Worm (Caenorhabditis elegans) whole organism, late embryonic: ENCODE results near the gene srd-4.

ENCODE experiments used
- ceh-24 ChIP-seq: sonication (generic microtip); optimal IDR thresholded peaks from 2 replicates; lab custom pipeline; 2016; ENCODE audit warnings: mild to moderate bottlenecking, missing genetic modification characterization, missing compliant biosample characterization
- eyg-1 ChIP-seq: sonication (generic microtip); optimal IDR thresholded peaks from 2 replicates; lab custom pipeline; 2016; ENCODE audit warnings: missing genotype, missing genetic modification characterization, missing compliant biosample characterization
- unc-86 ChIP-seq: sonication (generic microtip); optimal IDR thresholded peaks from 2 replicates; lab custom pipeline; 2016; ENCODE audit warnings: missing genetic modification characterization, missing compliant biosample characterization

ce11 chrV:12150607-12151006 lies 34.1 kb upstream of the srd-4 start, which contains the start of gene che-11:
- TF ChIP-seq ceh-24 (tag; lab: Kevin White, UChicago) = no peak
- no peak for TF ChIP-seq eyg-1 (tag; lab: Kevin White, UChicago)
- TF ChIP-seq unc-86 (tag; lab: Kevin White, UChicago) = no peak
